Fruit fly (Drosophila melanogaster): ENCODE measurements around the gene Ubi-p63E.

- TF ChIP-seq CG8478 (optimal IDR thresholded peaks at IDR 0.05) (no peak), CTCF (optimal IDR thresholded peaks at IDR 0.05) (no peak)
These were observed 51.9 kb downstream of the Ubi-p63E start for dm6 chr3L:3851048-3851447.
